Worm (Caenorhabditis elegans): ENCODE results near the gene gck-1.

DNA sequence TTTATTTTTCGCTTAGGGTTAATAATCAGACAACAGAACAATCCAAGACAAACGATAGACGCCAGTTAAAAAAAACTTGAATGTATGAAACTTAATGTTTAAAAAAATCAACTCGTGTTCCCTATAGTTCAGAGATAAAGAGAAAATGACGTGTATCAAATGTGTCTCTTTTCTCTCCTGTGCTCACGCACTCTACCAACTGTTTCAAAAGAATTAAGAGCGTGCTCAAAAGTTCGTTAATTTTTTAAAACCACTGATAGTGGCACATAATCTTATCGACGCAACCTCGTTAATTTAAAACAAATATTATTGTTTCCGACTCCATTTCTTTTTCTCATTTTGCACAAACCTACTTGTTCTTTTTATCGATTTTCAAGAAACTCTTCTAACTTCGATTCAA lies 41.9 kb upstream of the gck-1 start:
- TF ChIP-seq pqm-1 (tag; optimal IDR thresholded peaks at IDR 0.05): no peak
- no peak for TF ChIP-seq unc-3 (GFP tag; conservative IDR thresholded peaks at IDR 0.05)
- no peak for TF ChIP-seq unc-3 (tag; optimal IDR thresholded peaks at IDR 0.05)
- TF ChIP-seq eyg-1 (tag; optimal IDR thresholded peaks at IDR 0.05): no peak

All from whole organism, late embryonic.